Fruit fly (Drosophila melanogaster) whole organism, prepupa: Measurements from ENCODE around the gene CG2104.

Experiments
- Blimp-1 ChIP-seq: fragments of 200-800 bp; sonication (Bioruptor generic); optimal IDR thresholded peaks from 3 replicates; lab custom pipeline; 2017; ENCODE audit warnings: missing biosample characterization, missing genetic modification characterization, mild to moderate bottlenecking, moderate library complexity, missing genetic modification reagents
- CG10669 ChIP-seq: fragments of 200-800 bp; sonication (Bioruptor generic); optimal IDR thresholded peaks from 3 replicates; lab custom pipeline; 2018; ENCODE audit warnings: missing biosample characterization, mild to moderate bottlenecking, missing genetic modification characterization, moderate library complexity
- CG11294 ChIP-seq: fragments of 200-800 bp; sonication (Bioruptor generic); IDR thresholded peaks from 2 replicates; pipeline ENCODE4 v1.3.6; 2022; ENCODE audit warnings: missing biosample characterization, missing genetic modification characterization
- CG11902 ChIP-seq: fragments of 200-800 bp; sonication (Bioruptor generic); optimal IDR thresholded peaks from 3 replicates; lab custom pipeline; 2016; ENCODE audit warnings: missing biosample characterization, missing genetic modification characterization
- CG15336 ChIP-seq: fragments of 200-800 bp; sonication (Bioruptor generic); IDR thresholded peaks from 2 replicates; pipeline ENCODE4 v1.3.6; 2022; ENCODE audit warnings: missing biosample characterization, missing genetic modification characterization
- CG16779 ChIP-seq: fragments of 200-800 bp; sonication (Bioruptor generic); optimal IDR thresholded peaks from 3 replicates; lab custom pipeline; 2017; ENCODE audit warnings: missing biosample characterization, mild to moderate bottlenecking, missing genetic modification characterization
- CG3032 ChIP-seq: fragments of 200-800 bp; optimal IDR thresholded peaks from 2 replicates; lab custom pipeline; 2019; ENCODE audit warnings: missing biosample characterization, mild to moderate bottlenecking, missing genetic modification characterization, moderate library complexity
- CG31627 ChIP-seq: fragments of 200-800 bp; sonication (Bioruptor generic); optimal IDR thresholded peaks from 3 replicates; lab custom pipeline; 2016; ENCODE audit warnings: missing biosample characterization, missing genetic modification characterization
- CG32006 ChIP-seq: fragments of 200-800 bp; sonication (Bioruptor generic); optimal IDR thresholded peaks from 3 replicates; lab custom pipeline; 2017; ENCODE audit warnings: missing biosample characterization, mild to moderate bottlenecking, missing genetic modification characterization
- CG4318 ChIP-seq: fragments of 200-800 bp; sonication (Bioruptor generic); optimal IDR thresholded peaks from 3 replicates; lab custom pipeline; 2017; ENCODE audit warnings: missing biosample characterization, mild to moderate bottlenecking, missing genetic modification characterization
- CG6163 ChIP-seq: fragments of 200-800 bp; sonication (Bioruptor generic); IDR thresholded peaks from 3 replicates; pipeline ENCODE4 v1.3.6; 2022; ENCODE audit warnings: missing biosample characterization, missing genetic modification characterization
- CG6276 ChIP-seq: fragments of 200-800 bp; sonication (Bioruptor generic); optimal IDR thresholded peaks from 2 replicates; lab custom pipeline; 2017; ENCODE audit warnings: missing biosample characterization, mild to moderate bottlenecking, missing genetic modification characterization
- CG6792 ChIP-seq: fragments of 200-800 bp; sonication (Bioruptor generic); optimal IDR thresholded peaks from 3 replicates; lab custom pipeline; 2016; ENCODE audit warnings: missing biosample characterization, missing genetic modification characterization
- CG6808 ChIP-seq: fragments of 200-800 bp; sonication (Bioruptor generic); optimal IDR thresholded peaks from 3 replicates; lab custom pipeline; 2017; ENCODE audit warnings: missing biosample characterization, missing genetic modification characterization, mild to moderate bottlenecking, moderate library complexity, missing genetic modification reagents
- CG6854 ChIP-seq: fragments of 200-800 bp; sonication (Bioruptor generic); optimal IDR thresholded peaks from 2 replicates; lab custom pipeline; 2017; ENCODE audit warnings: missing biosample characterization, mild to moderate bottlenecking, missing genetic modification characterization
- CG7368 ChIP-seq: fragments of 200-800 bp; sonication (Bioruptor generic); optimal IDR thresholded peaks from 3 replicates; lab custom pipeline; 2016; ENCODE audit warnings: missing biosample characterization, missing genetic modification characterization
- CG8632 ChIP-seq: fragments of 200-800 bp; sonication (Bioruptor generic); optimal IDR thresholded peaks from 3 replicates; lab custom pipeline; 2016; ENCODE audit warnings: missing biosample characterization, missing genetic modification characterization
- Eip75B ChIP-seq: fragments of 200-800 bp; sonication (Bioruptor generic); optimal IDR thresholded peaks from 3 replicates; lab custom pipeline; 2016; ENCODE audit warnings: missing biosample characterization, missing genetic modification characterization
- Eip78C ChIP-seq: fragments of 200-800 bp; sonication (Bioruptor generic); peaks from one replicate; lab custom pipeline; 2016; ENCODE audit warnings: missing biosample characterization, missing genetic modification characterization
- Ets21C ChIP-seq: fragments of 200-800 bp; sonication (Bioruptor generic); optimal IDR thresholded peaks from 3 replicates; lab custom pipeline; 2016; ENCODE audit warnings: missing biosample characterization, missing genetic modification characterization
- Ets96B ChIP-seq: fragments of 200-800 bp; optimal IDR thresholded peaks from 2 replicates; lab custom pipeline; 2019; ENCODE audit warnings: missing biosample characterization, mild to moderate bottlenecking, missing genetic modification characterization, moderate library complexity
- Gug ChIP-seq: fragments of 200-800 bp; sonication (Bioruptor generic); IDR thresholded peaks from 2 replicates; pipeline ENCODE4 v1.3.6; 2022; ENCODE audit warnings: missing biosample characterization, missing genetic modification characterization
- Hr38 ChIP-seq: sonication (Bioruptor generic); optimal IDR thresholded peaks from 2 replicates; lab custom pipeline; 2016; ENCODE audit warnings: missing biosample characterization, missing genetic modification characterization
- Hr39 ChIP-seq: fragments of 200-800 bp; sonication (Bioruptor generic); optimal IDR thresholded peaks from 2 replicates; lab custom pipeline; 2016; ENCODE audit warnings: missing biosample characterization, missing genetic modification characterization
- Lpt ChIP-seq: fragments of 200-800 bp; sonication (Bioruptor generic); optimal IDR thresholded peaks from 3 replicates; lab custom pipeline; 2016; ENCODE audit warnings: missing biosample characterization, missing genetic modification characterization
- Met ChIP-seq: fragments of 200-800 bp; sonication (Bioruptor generic); optimal IDR thresholded peaks from 3 replicates; lab custom pipeline; 2016; ENCODE audit warnings: missing biosample characterization, missing genetic modification characterization
- OdsH ChIP-seq: fragments of 200-800 bp; sonication (Bioruptor generic); optimal IDR thresholded peaks from 3 replicates; lab custom pipeline; 2016; ENCODE audit warnings: missing biosample characterization, missing genetic modification characterization
- Smox ChIP-seq: fragments of 200-800 bp; sonication (Bioruptor generic); optimal IDR thresholded peaks from 3 replicates; lab custom pipeline; 2016; ENCODE audit warnings: missing biosample characterization, missing genetic modification characterization
- Sox102F ChIP-seq: fragments of 200-800 bp; sonication (Bioruptor generic); optimal IDR thresholded peaks from 2 replicates; lab custom pipeline; 2016; ENCODE audit warnings: missing biosample characterization, mild to moderate bottlenecking, missing genetic modification characterization
- Sox15 ChIP-seq: fragments of 200-800 bp; sonication (Bioruptor generic); optimal IDR thresholded peaks from 3 replicates; lab custom pipeline; 2016; ENCODE audit warnings: missing biosample characterization, missing genetic modification characterization
- acj6 ChIP-seq: fragments of 200-800 bp; sonication (Bioruptor generic); optimal IDR thresholded peaks from 3 replicates; lab custom pipeline; 2016; ENCODE audit warnings: missing biosample characterization, missing genetic modification characterization
- dac ChIP-seq: fragments of 200-800 bp; sonication (Bioruptor generic); optimal IDR thresholded peaks from 2 replicates; lab custom pipeline; 2017; ENCODE audit warnings: missing biosample characterization, mild to moderate bottlenecking, missing genetic modification characterization
- dsx ChIP-seq: fragments of 200-800 bp; optimal IDR thresholded peaks from 3 replicates; lab custom pipeline; 2019; ENCODE audit warnings: missing biosample characterization, mild to moderate bottlenecking, missing genetic modification characterization, moderate library complexity; ENCODE audit not compliant: poor library complexity, severe bottlenecking
- eg ChIP-seq: fragments of 200-800 bp; sonication (Bioruptor generic); IDR thresholded peaks from 3 replicates; pipeline ENCODE4 v1.3.6; 2022; ENCODE audit warnings: missing biosample characterization, missing genetic modification characterization
- esn ChIP-seq: fragments of 200-800 bp; sonication (Bioruptor generic); optimal IDR thresholded peaks from 2 replicates; lab custom pipeline; 2016; ENCODE audit warnings: missing biosample characterization, mild to moderate bottlenecking, missing genetic modification characterization, moderate library complexity
- fd59A ChIP-seq: fragments of 200-800 bp; sonication (Bioruptor generic); optimal IDR thresholded peaks from 2 replicates; lab custom pipeline; 2017; ENCODE audit warnings: missing biosample characterization, mild to moderate bottlenecking, missing genetic modification characterization, missing genetic modification reagents
- fd85E ChIP-seq: fragments of 200-800 bp; sonication (Bioruptor generic); optimal IDR thresholded peaks from 3 replicates; lab custom pipeline; 2016; ENCODE audit warnings: missing biosample characterization, missing genetic modification characterization
- fkh ChIP-seq: fragments of 200-800 bp; sonication (Bioruptor generic); optimal IDR thresholded peaks from 3 replicates; lab custom pipeline; 2017; ENCODE audit warnings: missing biosample characterization, mild to moderate bottlenecking, missing genetic modification characterization, moderate library complexity
- lz ChIP-seq: fragments of 200-800 bp; sonication (Bioruptor generic); optimal IDR thresholded peaks from 3 replicates; lab custom pipeline; 2016; ENCODE audit warnings: missing biosample characterization, missing genetic modification characterization
- net ChIP-seq: fragments of 200-800 bp; sonication (Bioruptor generic); optimal IDR thresholded peaks from 3 replicates; lab custom pipeline; 2016; ENCODE audit warnings: missing biosample characterization, missing genetic modification characterization
- pdm3 ChIP-seq: fragments of 200-800 bp; sonication (Bioruptor generic); optimal IDR thresholded peaks from 3 replicates; lab custom pipeline; 2016; ENCODE audit warnings: missing biosample characterization, missing genetic modification characterization
- salr ChIP-seq, 2 experiments: fragments of 200-800 bp; sonication (Bioruptor generic); optimal IDR thresholded peaks; 3 replicates each; lab custom pipeline; 2016 to 2018; ENCODE audit warnings: missing biosample characterization in 2 of 2, missing genetic modification characterization in 2 of 2, mild to moderate bottlenecking in 1 of 2
- spab ChIP-seq: fragments of 200-800 bp; sonication (Bioruptor generic); optimal IDR thresholded peaks from 2 replicates; lab custom pipeline; 2017; ENCODE audit warnings: missing biosample characterization, mild to moderate bottlenecking, missing genetic modification characterization, missing genetic modification reagents
- ss ChIP-seq, 2 experiments: fragments of 200-800 bp; sonication (Bioruptor generic); optimal IDR thresholded peaks; 2 replicates in 1 of 2; 3 replicates in 1 of 2; lab custom pipeline; 2017 to 2018; ENCODE audit warnings: mild to moderate bottlenecking in 2 of 2, missing biosample characterization in 2 of 2, missing genetic modification characterization in 2 of 2, moderate library complexity in 1 of 2
- svp ChIP-seq: fragments of 200-800 bp; sonication (Bioruptor generic); peaks from one replicate; lab custom pipeline; 2016; ENCODE audit warnings: missing biosample characterization, missing genetic modification characterization
- topi ChIP-seq: fragments of 200-800 bp; sonication (Bioruptor generic); optimal IDR thresholded peaks from 3 replicates; lab custom pipeline; 2016; ENCODE audit warnings: missing biosample characterization, missing genetic modification characterization
- vri ChIP-seq: fragments of 200-800 bp; sonication (Bioruptor generic); optimal IDR thresholded peaks from 3 replicates; lab custom pipeline; 2016; ENCODE audit warnings: missing biosample characterization, mild to moderate bottlenecking, missing genetic modification characterization

Gene CG2104

DNA sequence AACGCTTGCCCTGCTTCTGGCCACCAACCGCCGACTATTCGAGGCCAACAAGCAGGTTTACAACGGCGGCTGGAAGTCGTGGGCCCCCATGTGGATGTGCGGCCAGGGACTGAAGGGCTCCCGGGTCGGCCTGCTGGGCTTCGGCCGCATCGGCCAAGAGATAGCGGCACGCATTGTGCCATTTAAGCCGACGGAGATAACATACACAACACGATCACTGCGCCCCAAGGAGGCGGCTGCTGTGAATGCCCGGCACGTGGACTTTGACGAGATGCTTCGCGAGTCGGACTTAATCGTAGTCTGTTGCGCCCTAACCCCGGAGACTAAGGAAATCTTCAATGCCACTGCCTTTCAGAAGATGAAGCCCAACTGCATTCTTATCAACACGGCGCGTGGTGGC lies 44.2 kb upstream of the CG2104 start:
- TF ChIP-seq eg (GFP tag; lab: Robert Waterston, UW) (0 out of 3 replicates have a peak, but pooled peaks have one; percentile 12), Eip75B (GFP tag; lab: Kevin White, UChicago) (no peak), Ets21C (GFP tag; lab: Kevin White, UChicago) (no peak), svp (peak; percentile 95), CG6808 (GFP tag; lab: Kevin White, UChicago) (no peak), CG31627 (no peak), CG10669 (no peak), Eip78C (GFP tag; lab: Kevin White, UChicago) (peak; percentile 60), vri (GFP tag; lab: Kevin White, UChicago) (no peak), acj6 (GFP tag; lab: Kevin White, UChicago) (no peak), OdsH (GFP tag; lab: Kevin White, UChicago) (no peak), CG11294 (GFP tag; lab: Robert Waterston, UW) (no peak), CG8632 (GFP tag; lab: Kevin White, UChicago) (no peak), fd85E (GFP tag; lab: Kevin White, UChicago) (no peak), CG32006 (GFP tag; lab: Kevin White, UChicago) (no peak), net (GFP tag; lab: Kevin White, UChicago) (no peak), ss (GFP tag; optimal IDR thresholded peaks at IDR 0.05; lab: Kevin White, UChicago) (peak in 1 of 2 experiments; percentile 62), CG6163 (GFP tag; lab: Robert Waterston, UW) (no peak)

DNA sequence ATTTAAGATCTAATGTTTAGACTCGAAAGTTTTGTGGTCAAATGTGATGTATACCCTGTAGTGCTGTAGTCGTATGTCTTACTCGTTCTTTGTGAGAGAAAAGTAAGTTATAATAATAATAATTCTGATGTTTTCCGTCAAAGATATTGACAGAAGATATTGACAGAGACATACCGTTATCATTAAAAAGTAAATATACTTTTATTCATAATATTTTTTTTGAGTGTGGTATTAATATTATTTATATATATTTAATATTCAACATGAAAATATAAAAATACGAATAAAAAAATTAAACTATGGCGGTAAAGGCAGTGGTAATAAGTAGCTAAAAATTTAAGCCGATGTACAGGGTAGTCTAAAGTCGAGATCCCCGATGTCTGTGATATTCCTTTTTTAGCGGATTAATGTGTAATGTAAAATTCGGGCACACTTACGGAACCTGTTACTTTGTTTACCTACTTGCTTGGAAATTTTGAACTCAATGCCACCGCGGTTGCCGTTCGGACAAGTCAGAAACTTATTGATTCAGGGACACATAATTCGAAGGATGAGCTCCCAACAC lies 43.3 kb upstream of the CG2104 start, which contains the start of the genes CG2100 and CG1236:
TSS of gene CG2100 (minus strand) at position 51 of the 565 bp plus-strand sequence.
TSS of gene CG1236 (plus strand) at position 444 of the 565 bp plus-strand sequence.
- peak; percentile 67 for TF ChIP-seq CG11294 (GFP tag; lab: Robert Waterston, UW)
- TF ChIP-seq acj6 (GFP tag; lab: Kevin White, UChicago), result peak; percentile 85
- no peak for TF ChIP-seq Hr38 (GFP tag; lab: Kevin White, UChicago)
- TF ChIP-seq Sox102F (GFP tag; lab: Kevin White, UChicago), result no peak
- TF ChIP-seq OdsH (GFP tag; lab: Kevin White, UChicago), result peak; percentile 86
- no peak for TF ChIP-seq CG6276 (GFP tag; lab: Kevin White, UChicago)
- peak; percentile 73 for TF ChIP-seq CG7368 (GFP tag; lab: Kevin White, UChicago)
- TF ChIP-seq CG16779 (tag; lab: Kevin White, UChicago), result no peak
- TF ChIP-seq Sox15 (GFP tag; lab: Kevin White, UChicago), result peak; percentile 70
- peak; percentile 75 for TF ChIP-seq Lpt (GFP tag; lab: Kevin White, UChicago)
- TF ChIP-seq fkh (GFP tag; lab: Kevin White, UChicago), result peak; percentile 91
- TF ChIP-seq Blimp-1 (GFP tag; lab: Kevin White, UChicago), result peak; percentile 69
- peak; percentile 79 for TF ChIP-seq CG8632 (GFP tag; lab: Kevin White, UChicago)
- no peak for TF ChIP-seq CG4318 (GFP tag; lab: Kevin White, UChicago)
- peak; percentile 78 for TF ChIP-seq CG6792 (GFP tag; lab: Kevin White, UChicago)
- TF ChIP-seq pdm3, result no peak
- peak; percentile 81 for TF ChIP-seq CG15336
- no peak for TF ChIP-seq vri (GFP tag; lab: Kevin White, UChicago)
- TF ChIP-seq CG11902 (GFP tag; lab: Kevin White, UChicago), result peak; percentile 74
- peak; percentile 82 for TF ChIP-seq esn (GFP tag; lab: Kevin White, UChicago)
- peak; percentile 58; the same call in 1 of the 2 replicates for TF ChIP-seq Gug (GFP tag; lab: Robert Waterston, UW)
- peak; percentile 77 for TF ChIP-seq spab (GFP tag; lab: Kevin White, UChicago)
- no peak for TF ChIP-seq fd85E (GFP tag; lab: Kevin White, UChicago)
- peak; percentile 44 for TF ChIP-seq fd59A (GFP tag; lab: Kevin White, UChicago)
- no peak for TF ChIP-seq Smox (GFP tag; lab: Kevin White, UChicago)
- peak; percentile 57 for TF ChIP-seq Ets21C (GFP tag; lab: Kevin White, UChicago)
- peak; percentile 68 to 88 for TF ChIP-seq ss (GFP tag; optimal IDR thresholded peaks at IDR 0.05; lab: Kevin White, UChicago)
- peak; percentile 67 for TF ChIP-seq lz (GFP tag; lab: Kevin White, UChicago)
- TF ChIP-seq Met (GFP tag; lab: Kevin White, UChicago), result no peak
- no peak for TF ChIP-seq dac (GFP tag; lab: Kevin White, UChicago)
- peak in 1 of 2 experiments; percentile 60 for TF ChIP-seq salr (GFP tag; optimal IDR thresholded peaks at IDR 0.05; lab: Kevin White, UChicago)
- peak; percentile 75 for TF ChIP-seq Hr39 (GFP tag; lab: Kevin White, UChicago)
- TF ChIP-seq topi (GFP tag; lab: Kevin White, UChicago), result peak; percentile 68
- TF ChIP-seq CG6163 (GFP tag; lab: Robert Waterston, UW), result peak; percentile 76
- TF ChIP-seq CG6854 (GFP tag; lab: Kevin White, UChicago), result peak; percentile 64
- peak; percentile 92 for TF ChIP-seq svp
- TF ChIP-seq dsx (GFP tag; lab: Kevin White, UChicago), result peak; percentile 91
- peak; percentile 83 for TF ChIP-seq CG3032 (tag; lab: Kevin White, UChicago)
- TF ChIP-seq Eip78C (GFP tag; lab: Kevin White, UChicago), result peak; percentile 90
- TF ChIP-seq Ets96B, result peak; percentile 83
